Fruit fly (Drosophila melanogaster): ENCODE results near the gene CG42688.

dm6 chr2L:19227656-19228055 lies 45.0 kb upstream of the CG42688 start:
- TF ChIP-seq h (optimal IDR thresholded peaks at IDR 0.05): no peak
- no peak for TF ChIP-seq CG10543 (GFP tag; optimal IDR thresholded peaks at IDR 0.05)
- no peak for TF ChIP-seq dpn (GFP tag; optimal IDR thresholded peaks at IDR 0.05)
- TF ChIP-seq Bdp1 (GFP tag; optimal IDR thresholded peaks at IDR 0.05): no peak
- no peak for TF ChIP-seq eyg (GFP tag; optimal IDR thresholded peaks at IDR 0.05)
- TF ChIP-seq CG17328 (GFP tag; IDR thresholded peaks at IDR 0.05): no peak
- TF ChIP-seq CG11695 (GFP tag; IDR thresholded peaks at IDR 0.05): no peak

All from whole organism, embryonic.